Worm (Caenorhabditis elegans) whole organism, L2 larva: ENCODE results near the gene grdn-1.

Experiments used
- C34F6.9 ChIP-seq: fragments of 150-350 bp; optimal IDR thresholded peaks from 2 replicates; lab custom pipeline; 2014; ENCODE audit warnings: missing biosample characterization, missing genetic modification characterization
- R02D3.7 ChIP-seq: fragments of 150-350 bp; optimal IDR thresholded peaks from 2 replicates; lab custom pipeline; 2014; ENCODE audit warnings: missing biosample characterization, missing genetic modification characterization
- Y55F3AM.14 ChIP-seq: fragments of 200-800 bp; sonication (Bioruptor generic); optimal IDR thresholded peaks from 2 replicates; lab custom pipeline; 2018; ENCODE audit warnings: mild to moderate bottlenecking, missing genetic modification characterization, missing compliant biosample characterization
- ZK546.5 ChIP-seq: sonication (generic microtip); optimal IDR thresholded peaks from 2 replicates; lab custom pipeline; 2017; ENCODE audit warnings: missing biosample characterization, missing genetic modification characterization
- alr-1 ChIP-seq: fragments of 150-350 bp; optimal IDR thresholded peaks from 2 replicates; lab custom pipeline; 2014; ENCODE audit warnings: missing biosample characterization, missing genetic modification characterization
- aly-2 ChIP-seq: fragments of 150-350 bp; optimal IDR thresholded peaks from 2 replicates; lab custom pipeline; 2014; ENCODE audit warnings: missing biosample characterization, missing genetic modification characterization
- ceh-16 ChIP-seq: fragments of 150-350 bp; optimal IDR thresholded peaks from 2 replicates; lab custom pipeline; 2014; ENCODE audit warnings: missing biosample characterization, missing genetic modification characterization
- ceh-82 ChIP-seq: fragments of 150-350 bp; optimal IDR thresholded peaks from 2 replicates; lab custom pipeline; 2014; ENCODE audit warnings: missing biosample characterization, missing genetic modification characterization
- crh-2 ChIP-seq: sonication (generic microtip); optimal IDR thresholded peaks from 2 replicates; lab custom pipeline; 2017; ENCODE audit warnings: missing biosample characterization, missing genetic modification characterization
- elt-3 ChIP-seq: sonication (generic microtip); optimal IDR thresholded peaks from 2 replicates; lab custom pipeline; 2017; ENCODE audit warnings: missing biosample characterization, missing genetic modification characterization
- fos-1 ChIP-seq: fragments of 150-350 bp; optimal IDR thresholded peaks from 2 replicates; lab custom pipeline; 2014; ENCODE audit warnings: missing biosample characterization, missing genetic modification characterization
- gmeb-1 ChIP-seq: fragments of 150-350 bp; optimal IDR thresholded peaks from 2 replicates; lab custom pipeline; 2014; ENCODE audit warnings: missing biosample characterization, missing genetic modification characterization
- lin-11 ChIP-seq: fragments of 150-350 bp; sonication (generic microtip); optimal IDR thresholded peaks from 2 replicates; lab custom pipeline; 2014; ENCODE audit warnings: missing biosample characterization, missing genetic modification characterization, inconsistent platforms, mixed read lengths
- lin-13 ChIP-seq: fragments of 150-350 bp; optimal IDR thresholded peaks from 2 replicates; lab custom pipeline; 2014; ENCODE audit warnings: missing biosample characterization, missing genetic modification reagents, missing genetic modification characterization
- lin-39 ChIP-seq: fragments of 150-350 bp; optimal IDR thresholded peaks from 2 replicates; lab custom pipeline; 2014; ENCODE audit warnings: missing biosample characterization, missing genetic modification reagents, missing genetic modification characterization
- lsy-2 ChIP-seq, 2 experiments: fragments of 150-350 bp in 1 of 2; sonication (generic microtip) in 1 of 2; optimal IDR thresholded peaks; 2 replicates each; lab custom pipeline; 2014 to 2017; ENCODE audit warnings: missing biosample characterization in 2 of 2, missing genetic modification characterization in 2 of 2
- mab-5 ChIP-seq: fragments of 150-350 bp; optimal IDR thresholded peaks from 2 replicates; lab custom pipeline; 2014; ENCODE audit warnings: missing biosample characterization, missing genetic modification characterization
- mbf-1 ChIP-seq: sonication (generic microtip); optimal IDR thresholded peaks from 2 replicates; lab custom pipeline; 2017; ENCODE audit warnings: missing biosample characterization, missing genetic modification characterization
- nhr-10 ChIP-seq: sonication (generic microtip); optimal IDR thresholded peaks from 2 replicates; lab custom pipeline; 2017; ENCODE audit warnings: missing biosample characterization, missing genetic modification characterization
- nhr-12 ChIP-seq: fragments of 150-350 bp; optimal IDR thresholded peaks from 2 replicates; lab custom pipeline; 2014; ENCODE audit warnings: missing biosample characterization, missing genetic modification characterization
- nhr-21 ChIP-seq: fragments of 150-350 bp; optimal IDR thresholded peaks from 2 replicates; lab custom pipeline; 2014; ENCODE audit warnings: missing biosample characterization, missing genetic modification characterization
- nhr-23 ChIP-seq: fragments of 150-350 bp; optimal IDR thresholded peaks from 2 replicates; lab custom pipeline; 2014; ENCODE audit warnings: missing biosample characterization, missing genetic modification reagents, missing genetic modification characterization
- nhr-237 ChIP-seq: fragments of 150-350 bp; optimal IDR thresholded peaks from 2 replicates; lab custom pipeline; 2014; ENCODE audit warnings: missing biosample characterization, missing genetic modification characterization
- nhr-25 ChIP-seq: fragments of 150-350 bp; sonication (generic microtip); optimal IDR thresholded peaks from 3 replicates; lab custom pipeline; 2014; ENCODE audit warnings: missing biosample characterization, missing genetic modification characterization
- nhr-6 ChIP-seq: fragments of 150-350 bp; optimal IDR thresholded peaks from 2 replicates; lab custom pipeline; 2014; ENCODE audit warnings: missing biosample characterization, missing genetic modification characterization
- nhr-77 ChIP-seq: fragments of 150-350 bp; optimal IDR thresholded peaks from 2 replicates; lab custom pipeline; 2014; ENCODE audit warnings: missing biosample characterization, missing genetic modification characterization
- sem-4 ChIP-seq: fragments of 150-350 bp; optimal IDR thresholded peaks from 2 replicates; lab custom pipeline; 2014; ENCODE audit warnings: missing biosample characterization, missing genetic modification reagents, missing genetic modification characterization
- skn-1 ChIP-seq: sonication (generic microtip); optimal IDR thresholded peaks from 2 replicates; lab custom pipeline; 2017; ENCODE audit warnings: missing biosample characterization, missing genetic modification characterization
- sma-3 ChIP-seq: sonication (generic microtip); optimal IDR thresholded peaks from 2 replicates; lab custom pipeline; 2016; ENCODE audit warnings: missing genetic modification reagents, missing genetic modification characterization, missing compliant biosample characterization
- snpc-4 ChIP-seq: fragments of 150-350 bp; optimal IDR thresholded peaks from 2 replicates; lab custom pipeline; 2014; ENCODE audit warnings: missing biosample characterization, missing genetic modification characterization
- unc-39 ChIP-seq: fragments of 150-350 bp; optimal IDR thresholded peaks from 2 replicates; lab custom pipeline; 2014; ENCODE audit warnings: missing biosample characterization, missing genetic modification characterization
- unc-55 ChIP-seq: fragments of 150-350 bp; sonication (generic microtip); optimal IDR thresholded peaks from 3 replicates; lab custom pipeline; 2014; ENCODE audit warnings: missing biosample characterization, missing genetic modification reagents, missing genetic modification characterization
- unc-62 ChIP-seq: fragments of 150-350 bp; optimal IDR thresholded peaks from 2 replicates; lab custom pipeline; 2014; ENCODE audit warnings: missing biosample characterization, missing genetic modification reagents, missing genetic modification characterization
- zag-1 ChIP-seq: fragments of 150-350 bp; optimal IDR thresholded peaks from 2 replicates; lab custom pipeline; 2014; ENCODE audit warnings: missing biosample characterization, missing genetic modification characterization
- ztf-1 ChIP-seq: fragments of 200-800 bp; sonication (Bioruptor generic); conservative IDR thresholded peaks from 2 replicates; pipeline ENCODE4 v1.3.6; 2022; ENCODE audit warnings: missing genetic modification characterization, missing compliant biosample characterization
- ztf-11 ChIP-seq: sonication (generic microtip); optimal IDR thresholded peaks from 2 replicates; lab custom pipeline; 2017; ENCODE audit warnings: missing biosample characterization, missing genetic modification characterization

Gene grdn-1

DNA sequence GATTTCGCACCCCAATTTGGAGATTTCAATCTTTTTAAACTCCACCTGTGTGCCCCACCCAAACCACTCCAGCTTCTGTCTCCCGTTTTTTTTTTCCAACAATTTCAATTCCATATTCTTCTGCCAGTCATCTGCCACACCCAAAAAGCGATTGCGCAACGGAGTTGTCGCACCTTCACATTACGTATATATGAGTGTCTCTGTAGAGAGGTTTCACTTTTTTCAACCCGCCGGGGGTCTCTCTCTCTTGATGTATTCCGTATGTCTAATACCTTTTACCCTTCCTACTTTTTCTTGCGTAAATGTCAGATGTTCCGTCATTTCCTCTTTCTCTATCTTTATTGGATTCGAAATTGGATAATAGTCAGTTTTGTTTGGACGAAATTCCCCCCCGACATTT is 5.6 kb upstream of the grdn-1 start:
- TF ChIP-seq nhr-77 = no peak
- no peak for TF ChIP-seq unc-62 (GFP tag; lab: Kevin White, UChicago)
- TF ChIP-seq unc-55 = no peak
- TF ChIP-seq lin-39 (tag; lab: Kevin White, UChicago) = no peak
- TF ChIP-seq nhr-12 (tag; lab: Kevin White, UChicago) = no peak
- TF ChIP-seq sem-4 (tag; lab: Kevin White, UChicago) = no peak
- TF ChIP-seq, all 48 proteins: peak for 0

DNA sequence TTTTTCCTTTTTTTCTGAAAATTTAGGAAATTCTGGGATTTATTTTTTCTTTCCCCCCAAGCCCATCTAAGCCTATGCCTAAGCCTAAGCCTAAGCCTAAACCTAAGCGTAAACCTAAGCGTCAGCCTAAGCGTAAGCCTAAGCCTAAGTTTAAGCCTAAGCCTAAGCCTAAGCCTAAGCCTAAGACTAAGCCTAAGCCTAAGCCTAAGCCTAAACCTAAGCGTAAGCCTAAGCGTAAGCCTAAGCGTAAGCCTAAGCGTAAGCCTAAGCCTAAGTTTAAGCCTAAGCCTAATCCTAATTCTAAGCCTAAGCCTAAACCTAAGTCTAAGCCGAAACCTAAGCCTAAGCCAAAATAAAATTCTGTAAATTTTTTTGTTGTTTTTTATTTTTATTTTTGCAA is 4.6 kb upstream of the grdn-1 start:
- no peak for TF ChIP-seq nhr-237
- TF ChIP-seq lin-11 (tag; lab: Kevin White, UChicago) = no peak
- no peak for TF ChIP-seq alr-1
- TF ChIP-seq R02D3.7 (tag; lab: Kevin White, UChicago) = no peak
- no peak for TF ChIP-seq unc-39 (tag; lab: Kevin White, UChicago)
- TF ChIP-seq elt-3 (tag; lab: Kevin White, UChicago) = no peak
- no peak for TF ChIP-seq unc-55
- no peak for TF ChIP-seq aly-2 (tag; lab: Kevin White, UChicago)
- TF ChIP-seq lin-39 (tag; lab: Kevin White, UChicago) = no peak
- TF ChIP-seq ZK546.5 = no peak
- no peak for TF ChIP-seq zag-1 (tag; lab: Kevin White, UChicago)
- TF ChIP-seq gmeb-1 (tag; lab: Kevin White, UChicago) = no peak
- TF ChIP-seq unc-62 (GFP tag; lab: Kevin White, UChicago) = no peak
- TF ChIP-seq mbf-1 (tag; lab: Kevin White, UChicago) = no peak
- TF ChIP-seq nhr-21 = no peak
- no peak for TF ChIP-seq lin-13 (GFP tag; lab: Kevin White, UChicago)
- TF ChIP-seq fos-1 (tag; lab: Kevin White, UChicago) = no peak
- TF ChIP-seq crh-2 (tag; lab: Kevin White, UChicago) = no peak

DNA sequence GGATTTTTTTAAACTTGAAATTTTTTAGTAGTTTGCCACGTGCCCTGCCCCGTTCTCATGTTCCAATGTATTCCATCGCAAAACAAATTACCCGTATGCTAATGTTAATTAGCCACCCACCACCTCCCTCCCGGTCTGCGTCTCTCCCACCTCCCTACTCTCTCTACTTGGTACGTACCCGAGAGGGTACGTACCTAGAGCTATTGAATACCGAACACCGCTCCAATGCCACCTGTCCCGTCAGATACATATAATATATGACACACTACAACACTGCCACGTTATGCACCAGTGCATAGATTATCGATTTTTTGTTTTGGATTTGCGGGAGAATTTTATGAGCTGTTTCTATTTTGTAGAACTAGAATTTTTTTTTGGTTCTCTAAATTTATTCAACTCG is 3.0 kb upstream of the grdn-1 start:
- TF ChIP-seq skn-1 (tag; lab: Kevin White, UChicago) (no peak), ceh-82 (no peak), snpc-4 (tag; lab: Kevin White, UChicago) (no peak), ceh-16 (no peak)

DNA sequence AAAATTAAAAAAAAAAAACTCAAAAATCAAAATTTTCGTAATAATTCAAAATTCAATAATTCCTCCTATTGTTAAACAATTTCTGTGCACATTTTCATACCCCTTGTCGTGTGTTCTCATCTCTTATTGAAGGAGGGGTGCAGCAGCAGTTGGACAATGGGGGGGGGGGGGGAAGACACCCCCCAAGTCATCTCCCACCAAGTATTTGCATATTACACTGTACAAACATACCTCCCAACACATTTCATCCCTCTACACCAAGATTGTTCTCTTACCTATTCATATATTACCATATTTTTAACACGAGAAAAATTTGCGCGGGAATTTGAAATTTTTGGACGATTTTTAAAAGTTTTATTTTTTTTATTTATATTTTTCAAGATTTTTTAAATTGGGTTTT is 3.7 kb downstream of the grdn-1 start:
- TF ChIP-seq unc-55 = no peak
- no peak for TF ChIP-seq zag-1 (tag; lab: Kevin White, UChicago)
- no peak for TF ChIP-seq C34F6.9 (tag; lab: Kevin White, UChicago)
- no peak for TF ChIP-seq unc-62 (GFP tag; lab: Kevin White, UChicago)
- no peak for TF ChIP-seq nhr-21
- TF ChIP-seq nhr-23 (tag; lab: Kevin White, UChicago) = no peak
- TF ChIP-seq mab-5 (tag; lab: Kevin White, UChicago) = no peak
- TF ChIP-seq sma-3 (GFP tag; lab: Kevin White, UChicago) = no peak
- no peak for TF ChIP-seq Y55F3AM.14
- TF ChIP-seq lsy-2 (tag; optimal IDR thresholded peaks at IDR 0.05; lab: Kevin White, UChicago) = no peak

DNA sequence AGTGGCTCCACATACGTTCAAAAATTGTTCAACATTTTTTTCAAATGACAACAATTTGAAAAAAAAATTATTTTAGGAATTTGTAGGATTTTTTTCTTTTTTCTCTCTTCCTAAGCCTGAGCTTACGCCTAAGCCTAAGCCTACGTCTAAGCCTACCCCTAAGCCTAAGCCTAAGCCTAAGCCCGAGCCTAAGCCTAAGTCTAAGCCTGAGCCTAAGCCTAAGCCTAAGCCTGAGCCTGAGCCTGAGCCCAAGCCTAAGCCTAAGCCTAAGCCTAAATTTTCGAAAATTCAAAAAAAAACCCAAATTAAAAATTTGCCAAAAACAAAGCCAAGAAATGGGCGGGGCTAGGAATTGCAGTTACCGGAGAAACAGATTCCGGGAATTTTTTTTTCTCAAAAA is 5.2 kb downstream of the grdn-1 start:
- TF ChIP-seq ztf-11 (tag; lab: Kevin White, UChicago) (no peak), R02D3.7 (tag; lab: Kevin White, UChicago) (no peak), nhr-77 (no peak), nhr-237 (no peak), unc-55 (no peak), mab-5 (tag; lab: Kevin White, UChicago) (no peak), nhr-25 (tag; lab: Kevin White, UChicago) (no peak), nhr-6 (tag; lab: Kevin White, UChicago) (no peak), crh-2 (tag; lab: Kevin White, UChicago) (no peak), C34F6.9 (tag; lab: Kevin White, UChicago) (no peak), ztf-1 (GFP tag; lab: Robert Waterston, UW) (no peak)

DNA sequence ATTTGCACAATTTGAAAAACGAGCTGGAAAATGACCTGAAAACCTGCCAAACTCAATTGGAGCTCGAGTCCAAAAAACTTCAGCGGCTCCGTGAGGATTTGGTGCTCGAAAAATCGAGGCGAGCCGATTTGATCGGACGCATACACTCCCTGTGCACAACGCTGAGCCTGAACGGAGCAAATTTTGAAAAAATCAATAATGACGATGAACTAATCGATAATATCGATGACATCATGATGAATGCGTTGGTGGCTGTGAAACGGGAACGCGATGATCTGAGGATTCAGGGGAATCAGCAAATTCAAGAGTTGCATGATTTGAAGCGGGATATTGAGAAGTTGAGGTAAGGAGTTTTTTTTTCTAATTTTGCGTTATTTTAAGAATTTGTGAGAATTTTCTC is 13.0 kb downstream of the grdn-1 start:
- TF ChIP-seq nhr-10 (tag; lab: Kevin White, UChicago) = no peak
- TF ChIP-seq ztf-1 (GFP tag; lab: Robert Waterston, UW) = no peak
- no peak for TF ChIP-seq lin-11 (tag; lab: Kevin White, UChicago)
- TF ChIP-seq crh-2 (tag; lab: Kevin White, UChicago) = no peak
- no peak for TF ChIP-seq nhr-12 (tag; lab: Kevin White, UChicago)
